Worm (Caenorhabditis elegans) whole organism, L1 larva: ENCODE data around the gene sprr-2.

Source experiments
- C16A3.4 ChIP-seq: fragments of 150-350 bp; optimal IDR thresholded peaks from 2 replicates; lab custom pipeline; 2014; ENCODE audit warnings: missing biosample characterization, missing genetic modification characterization
- C34B4.2 ChIP-seq: sonication (generic microtip); optimal IDR thresholded peaks from 2 replicates; lab custom pipeline; 2017; ENCODE audit warnings: mild to moderate bottlenecking, missing genetic modification characterization, missing compliant biosample characterization
- F16B12.6 ChIP-seq: fragments of 150-350 bp; optimal IDR thresholded peaks from 2 replicates; lab custom pipeline; 2014; ENCODE audit warnings: missing biosample characterization, missing genetic modification characterization
- Y116A8C.19 ChIP-seq: sonication (generic microtip); optimal IDR thresholded peaks from 2 replicates; lab custom pipeline; 2016; ENCODE audit warnings: missing compliant biosample characterization, missing genetic modification characterization, borderline replicate concordance
- ama-1 ChIP-seq: fragments of 150-350 bp; optimal IDR thresholded peaks from 2 replicates; lab custom pipeline; 2014
- blmp-1 ChIP-seq: fragments of 150-350 bp; optimal IDR thresholded peaks from 2 replicates; lab custom pipeline; 2014; ENCODE audit warnings: missing biosample characterization, missing genetic modification characterization
- ceh-8 ChIP-seq: fragments of 200-800 bp; sonication (Bioruptor generic); optimal IDR thresholded peaks from 2 replicates; lab custom pipeline; 2018; ENCODE audit warnings: mild to moderate bottlenecking, missing genetic modification characterization, moderate library complexity, missing compliant biosample characterization
- ceh-82 ChIP-seq, 3 experiments: fragments of 150-350 bp in 1 of 3; sonication (generic microtip) in 2 of 3; optimal IDR thresholded peaks; 2 replicates each; lab custom pipeline; 2014 to 2017; ENCODE audit warnings: missing biosample characterization in 3 of 3, missing genetic modification characterization in 3 of 3
- ceh-90 ChIP-seq: sonication (generic microtip); optimal IDR thresholded peaks from 2 replicates; lab custom pipeline; 2016; ENCODE audit warnings: missing genetic modification characterization, missing compliant biosample characterization
- dpl-1 ChIP-seq, 3 experiments: fragments of 150-350 bp in 2 of 3; sonication (generic microtip) in 1 of 3; optimal IDR thresholded peaks; 2 replicates each; lab custom pipeline; 2014 to 2017; ENCODE audit warnings: missing biosample characterization in 3 of 3, missing genetic modification characterization in 3 of 3, missing genetic modification reagents in 3 of 3
- dsc-1 ChIP-seq: sonication (generic microtip); optimal IDR thresholded peaks from 2 replicates; lab custom pipeline; 2016; ENCODE audit warnings: mild to moderate bottlenecking, missing genetic modification characterization, missing compliant biosample characterization
- efl-3 ChIP-seq: fragments of 200-800 bp; sonication (Bioruptor generic); optimal IDR thresholded peaks from 2 replicates; lab custom pipeline; 2018; ENCODE audit warnings: mild to moderate bottlenecking, missing genetic modification characterization, missing compliant biosample characterization
- egl-13 ChIP-seq: sonication (generic microtip); optimal IDR thresholded peaks from 2 replicates; lab custom pipeline; 2016; ENCODE audit warnings: missing genotype, missing genetic modification reagents, missing genetic modification characterization, missing compliant biosample characterization
- egl-27 ChIP-seq, 2 experiments: fragments of 150-350 bp in 1 of 2; sonication (generic microtip); optimal IDR thresholded peaks; 3 replicates each; lab custom pipeline; 2017 to 2018; ENCODE audit warnings: missing biosample characterization in 2 of 2, missing genetic modification characterization in 2 of 2, missing genetic modification reagents in 2 of 2
- elt-3 ChIP-seq, 6 experiments: fragments of 150-350 bp in 1 of 6; sonication (generic microtip); optimal IDR thresholded peaks; 2 replicates each; lab custom pipeline; 2017 to 2018; ENCODE audit warnings: missing biosample characterization in 6 of 6, missing genetic modification characterization in 6 of 6, inconsistent platforms in 1 of 6
- fkh-8 ChIP-seq: sonication (generic microtip); optimal IDR thresholded peaks from 2 replicates; lab custom pipeline; 2016; ENCODE audit warnings: mild to moderate bottlenecking, missing genetic modification characterization, missing compliant biosample characterization
- fos-1 ChIP-seq: fragments of 150-350 bp; optimal IDR thresholded peaks from 2 replicates; lab custom pipeline; 2014; ENCODE audit warnings: missing biosample characterization, missing genetic modification characterization
- grh-1 ChIP-seq: fragments of 200-800 bp; sonication (Bioruptor generic); IDR thresholded peaks from 2 replicates; pipeline ENCODE4 v1.3.6; 2022; ENCODE audit warnings: missing genetic modification reagents, missing genetic modification characterization, missing compliant biosample characterization
- hlh-17 ChIP-seq: fragments of 200-800 bp; sonication (Bioruptor generic); optimal IDR thresholded peaks from 2 replicates; lab custom pipeline; 2018; ENCODE audit warnings: missing genetic modification characterization, mild to moderate bottlenecking, missing compliant biosample characterization, moderate library complexity, borderline replicate concordance
- hlh-4 ChIP-seq: sonication (generic microtip); optimal IDR thresholded peaks from 2 replicates; lab custom pipeline; 2016; ENCODE audit warnings: mild to moderate bottlenecking, missing genetic modification characterization, missing compliant biosample characterization
- hpl-2 ChIP-seq: fragments of 150-350 bp; optimal IDR thresholded peaks from 2 replicates; lab custom pipeline; 2014; ENCODE audit warnings: missing biosample characterization, missing genetic modification reagents, missing genetic modification characterization
- irx-1 ChIP-seq: sonication (generic microtip); optimal IDR thresholded peaks from 2 replicates; lab custom pipeline; 2016; ENCODE audit warnings: missing genetic modification characterization, missing compliant biosample characterization
- jun-1 ChIP-seq: fragments of 150-350 bp; optimal IDR thresholded peaks from 2 replicates; lab custom pipeline; 2014; ENCODE audit warnings: missing biosample characterization, missing genetic modification reagents, missing genetic modification characterization
- lin-13 ChIP-seq: fragments of 150-350 bp; optimal IDR thresholded peaks from 2 replicates; lab custom pipeline; 2014; ENCODE audit warnings: missing biosample characterization, missing genetic modification reagents, missing genetic modification characterization
- lin-15B ChIP-seq: fragments of 150-350 bp; sonication (generic microtip); optimal IDR thresholded peaks from 3 replicates; lab custom pipeline; 2014; ENCODE audit warnings: missing biosample characterization, missing genetic modification characterization
- lin-35 ChIP-seq, 2 experiments: fragments of 150-350 bp; optimal IDR thresholded peaks; 2 replicates each; lab custom pipeline; 2014; ENCODE audit warnings: missing biosample characterization in 2 of 2, missing genetic modification characterization in 2 of 2, missing genetic modification reagents in 2 of 2
- lin-39 ChIP-seq: fragments of 150-350 bp; optimal IDR thresholded peaks from 2 replicates; lab custom pipeline; 2014; ENCODE audit warnings: missing biosample characterization, missing genetic modification reagents, missing genetic modification characterization
- lsy-2 ChIP-seq, 2 experiments: fragments of 150-350 bp; optimal IDR thresholded peaks; 2 replicates each; lab custom pipeline; 2014; ENCODE audit warnings: missing biosample characterization in 2 of 2, missing genetic modification characterization in 2 of 2
- mab-9 ChIP-seq: fragments of 200-800 bp; sonication (Bioruptor generic); IDR thresholded peaks from 2 replicates; pipeline ENCODE4 v1.3.6; 2022; ENCODE audit warnings: missing genetic modification reagents, missing genetic modification characterization, missing compliant biosample characterization
- mdl-1 ChIP-seq, 2 experiments: fragments of 150-350 bp; optimal IDR thresholded peaks; 2 replicates each; lab custom pipeline; 2014 to 2017; ENCODE audit warnings: missing biosample characterization in 2 of 2, missing genetic modification characterization in 2 of 2, inconsistent platforms in 1 of 2
- mef-2 ChIP-seq: fragments of 150-350 bp; optimal IDR thresholded peaks from 2 replicates; lab custom pipeline; 2014; ENCODE audit warnings: missing biosample characterization, missing genetic modification characterization
- mep-1 ChIP-seq: fragments of 150-350 bp; optimal IDR thresholded peaks from 2 replicates; lab custom pipeline; 2014; ENCODE audit warnings: missing biosample characterization, missing genetic modification characterization
- nhr-19 ChIP-seq: fragments of 200-800 bp; sonication (Bioruptor generic); conservative IDR thresholded peaks from 2 replicates; pipeline ENCODE4 v1.3.6; 2022; ENCODE audit warnings: missing genetic modification characterization, missing compliant biosample characterization
- nhr-20 ChIP-seq: sonication (generic microtip); optimal IDR thresholded peaks from 2 replicates; lab custom pipeline; 2016; ENCODE audit warnings: mild to moderate bottlenecking, missing genetic modification characterization, missing compliant biosample characterization
- nhr-237 ChIP-seq: fragments of 150-350 bp; optimal IDR thresholded peaks from 2 replicates; lab custom pipeline; 2014; ENCODE audit warnings: missing biosample characterization, missing genetic modification characterization
- nhr-28 ChIP-seq: fragments of 150-350 bp; optimal IDR thresholded peaks from 2 replicates; lab custom pipeline; 2014; ENCODE audit warnings: missing biosample characterization, missing genetic modification characterization
- nhr-85 ChIP-seq: sonication (generic microtip); peaks from one replicate; lab custom pipeline; 2016; ENCODE audit warnings: missing genetic modification characterization, inconsistent platforms, missing compliant biosample characterization
- nhr-90 ChIP-seq: sonication (generic microtip); optimal IDR thresholded peaks from 2 replicates; lab custom pipeline; 2016; ENCODE audit warnings: mild to moderate bottlenecking, missing genetic modification characterization, missing compliant biosample characterization; ENCODE audit not compliant: poor library complexity
- pag-3 ChIP-seq: sonication (generic microtip); optimal IDR thresholded peaks from 2 replicates; lab custom pipeline; 2017; ENCODE audit warnings: missing genetic modification characterization, mild to moderate bottlenecking, missing compliant biosample characterization, antibody characterized with exemption, borderline replicate concordance; ENCODE audit not compliant: insufficient read depth
- skn-1 ChIP-seq: fragments of 150-350 bp; optimal IDR thresholded peaks from 2 replicates; lab custom pipeline; 2014; ENCODE audit warnings: missing biosample characterization, missing genetic modification characterization
- sox-4 ChIP-seq: sonication (generic microtip); optimal IDR thresholded peaks from 2 replicates; lab custom pipeline; 2016; ENCODE audit warnings: missing genetic modification characterization, missing compliant biosample characterization
- sptf-1 ChIP-seq: fragments of 150-350 bp; optimal IDR thresholded peaks from 2 replicates; lab custom pipeline; 2014; ENCODE audit warnings: missing biosample characterization, missing genetic modification characterization
- tlp-1 ChIP-seq: fragments of 150-350 bp; optimal IDR thresholded peaks from 2 replicates; lab custom pipeline; 2014; ENCODE audit warnings: missing biosample characterization, missing genetic modification characterization
- unc-30 ChIP-seq: sonication (generic microtip); optimal IDR thresholded peaks from 2 replicates; lab custom pipeline; 2017; ENCODE audit warnings: missing biosample characterization, missing genetic modification characterization
- unc-62 ChIP-seq: fragments of 150-350 bp; optimal IDR thresholded peaks from 2 replicates; lab custom pipeline; 2014; ENCODE audit warnings: missing biosample characterization, missing genetic modification reagents, missing genetic modification characterization
- vab-15 ChIP-seq: sonication (generic microtip); optimal IDR thresholded peaks from 2 replicates; lab custom pipeline; 2017; ENCODE audit warnings: missing genotype, mild to moderate bottlenecking, missing genetic modification characterization, missing compliant biosample characterization
- xbp-1 ChIP-seq: sonication (generic microtip); optimal IDR thresholded peaks from 2 replicates; lab custom pipeline; 2016; ENCODE audit warnings: missing genetic modification characterization, missing compliant biosample characterization
- zip-4 ChIP-seq: fragments of 200-800 bp; sonication (Bioruptor generic); optimal IDR thresholded peaks from 2 replicates; lab custom pipeline; 2018; ENCODE audit warnings: mild to moderate bottlenecking, missing genetic modification characterization, moderate library complexity, missing compliant biosample characterization

Gene sprr-2

ce11 chrX:14746948-14747347 lies 46.3 kb upstream of the sprr-2 start, which contains the start of gene C05G5.2 (continued):
- TF ChIP-seq C34B4.2 (tag; lab: Kevin White, UChicago): no peak
- peak in 1 of 2 experiments; percentile 84 for TF ChIP-seq mdl-1 (tag; optimal IDR thresholded peaks at IDR 0.05; lab: Kevin White, UChicago)

DNA sequence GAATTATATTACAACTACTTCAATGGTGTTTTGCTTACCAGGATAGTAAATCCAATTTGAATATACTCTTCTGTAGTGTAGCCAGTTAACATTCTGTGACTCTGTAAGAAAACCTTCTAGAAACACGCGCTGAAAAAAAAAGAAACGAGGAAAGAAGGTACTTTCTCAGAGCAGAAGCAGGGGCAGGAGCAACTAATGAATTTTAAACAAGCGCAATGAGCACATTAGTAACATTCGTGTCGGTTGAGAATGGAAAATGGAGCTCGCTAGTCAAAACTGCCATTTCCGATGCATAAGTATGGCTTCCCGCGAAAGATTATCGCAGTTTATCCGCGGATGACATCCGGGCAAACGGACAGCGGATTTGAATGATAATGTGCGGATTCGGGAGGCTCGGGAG lies 41.3 kb upstream of the sprr-2 start, which contains the start of gene C05G5.3:
TSS of gene C05G5.3 (minus strand) at position 101 of the 400 bp plus-strand sequence.
- peak; percentile 29 for TF ChIP-seq dsc-1
- TF ChIP-seq dpl-1 (GFP tag; optimal IDR thresholded peaks at IDR 0.05; lab: Kevin White, UChicago): no peak
- peak; percentile 40 for TF ChIP-seq fkh-8 (tag; lab: Kevin White, UChicago)
- TF ChIP-seq, all 84 proteins: peak for 2

DNA sequence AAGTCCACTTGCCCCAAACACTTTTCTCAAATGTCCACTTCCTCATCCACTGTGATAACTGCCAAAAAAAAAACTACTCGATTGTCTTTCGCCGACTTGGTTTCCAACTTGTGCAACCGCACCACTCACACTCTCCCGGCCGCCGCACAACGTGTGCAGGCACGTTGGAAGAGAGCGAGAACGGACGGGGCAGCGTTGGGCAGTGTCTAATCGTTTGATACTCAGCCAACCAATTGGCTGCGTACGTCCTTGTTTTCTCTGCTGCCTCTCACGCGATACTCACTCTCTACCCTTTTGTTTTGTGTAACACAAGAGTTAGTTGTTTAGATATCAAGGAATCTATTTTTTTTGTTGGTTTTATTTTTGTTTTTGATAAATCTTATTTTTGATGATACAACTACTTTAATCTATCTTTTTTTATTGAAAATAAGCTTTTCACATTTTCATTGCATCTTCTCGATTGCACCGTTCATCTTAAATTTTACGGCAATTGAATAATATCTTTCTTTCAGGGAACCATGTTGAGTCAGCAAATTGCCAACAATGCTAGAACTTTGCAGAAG lies 39.6 kb upstream of the sprr-2 start, which contains the start of gene sucl-1:
TSS of gene sucl-1 (plus strand) at position 513 of the 563 bp plus-strand sequence.
- TF ChIP-seq zip-4 (GFP tag; lab: Kevin White, UChicago): no peak
- no peak for TF ChIP-seq hlh-17 (GFP tag; lab: Kevin White, UChicago)
- TF ChIP-seq ama-1: no peak
- TF ChIP-seq lin-35 (GFP tag; optimal IDR thresholded peaks at IDR 0.05; lab: Kevin White, UChicago): peak; percentile 66 to 74
- no peak for TF ChIP-seq unc-30 (tag; lab: Kevin White, UChicago)
- TF ChIP-seq ceh-8 (GFP tag; lab: Kevin White, UChicago): peak; percentile 31
- TF ChIP-seq egl-27 (tag; optimal IDR thresholded peaks at IDR 0.05; lab: Kevin White, UChicago): peak in 1 of 2 experiments; percentile 55
- no peak for TF ChIP-seq sptf-1
- peak; percentile 81 for TF ChIP-seq nhr-19 (GFP tag; lab: Robert Waterston, UW)
- no peak for TF ChIP-seq nhr-28 (tag; lab: Kevin White, UChicago)
- TF ChIP-seq mep-1 (tag; lab: Kevin White, UChicago): peak; percentile 88
- peak; percentile 84 for TF ChIP-seq C16A3.4 (tag; lab: Kevin White, UChicago)
- no peak for TF ChIP-seq Y116A8C.19 (tag; lab: Kevin White, UChicago)
- TF ChIP-seq ceh-90 (tag; lab: Kevin White, UChicago): no peak
- peak; percentile 67 for TF ChIP-seq dsc-1
- no peak for TF ChIP-seq vab-15 (tag; lab: Kevin White, UChicago)
- peak; percentile 60 for TF ChIP-seq blmp-1 (tag; lab: Kevin White, UChicago)
- TF ChIP-seq lin-13 (GFP tag; lab: Kevin White, UChicago): peak; percentile 43
- peak; percentile 71 for TF ChIP-seq jun-1 (tag; lab: Kevin White, UChicago)
- no peak for TF ChIP-seq tlp-1 (tag; lab: Kevin White, UChicago)
- no peak for TF ChIP-seq efl-3 (GFP tag; lab: Kevin White, UChicago)
- TF ChIP-seq xbp-1 (tag; lab: Kevin White, UChicago): peak; percentile 71
- TF ChIP-seq lin-15B (tag; lab: Kevin White, UChicago): peak; percentile 28
- peak; percentile 36 for TF ChIP-seq egl-13 (tag; lab: Kevin White, UChicago)
- no peak for TF ChIP-seq hpl-2 (GFP tag; lab: Kevin White, UChicago)
- TF ChIP-seq fos-1 (tag; lab: Kevin White, UChicago): peak; percentile 67
- TF ChIP-seq lsy-2 (tag; optimal IDR thresholded peaks at IDR 0.05; lab: Kevin White, UChicago): peak; percentile 55 to 81
- TF ChIP-seq pag-3 (tag; lab: Kevin White, UChicago): peak; percentile 42
- TF ChIP-seq nhr-90: peak; percentile 51
- TF ChIP-seq nhr-20 (tag; lab: Kevin White, UChicago): peak; percentile 85
- TF ChIP-seq grh-1 (GFP tag; lab: Robert Waterston, UW): no peak
- TF ChIP-seq unc-62 (GFP tag; lab: Kevin White, UChicago): no peak
- TF ChIP-seq nhr-237 (tag; lab: Kevin White, UChicago): peak; percentile 68
- 0 out of 2 replicates have a peak, but pooled peaks have one; percentile 13 for TF ChIP-seq mab-9 (GFP tag; lab: Robert Waterston, UW)
- TF ChIP-seq skn-1 (tag; lab: Kevin White, UChicago): peak; percentile 55
- no peak for TF ChIP-seq lin-39 (tag; lab: Kevin White, UChicago)
- peak in 4 of 6 experiments; percentile 27 to 48 (median 41) for TF ChIP-seq elt-3 (tag; optimal IDR thresholded peaks at IDR 0.05; lab: Kevin White, UChicago)
- TF ChIP-seq irx-1 (tag; lab: Kevin White, UChicago): peak; percentile 40
- TF ChIP-seq F16B12.6 (tag; lab: Kevin White, UChicago): peak; percentile 52
- TF ChIP-seq mef-2 (tag; lab: Kevin White, UChicago): peak; percentile 42
- TF ChIP-seq hlh-4 (tag; lab: Kevin White, UChicago): no peak
- no peak for TF ChIP-seq sox-4 (tag; lab: Kevin White, UChicago)
- TF ChIP-seq nhr-85 (tag; lab: Kevin White, UChicago): peak; percentile 87
- peak; percentile 62 to 94 (median 69) for TF ChIP-seq ceh-82 (tag; optimal IDR thresholded peaks at IDR 0.05; lab: Kevin White, UChicago)
